Worm (Caenorhabditis elegans) whole organism, mixed stage, embryonic: ENCODE data around the gene W01H2.2.

Source experiments
- M03D4.4 ChIP-seq: sonication (generic microtip); optimal IDR thresholded peaks from 2 replicates; lab custom pipeline; 2017; ENCODE audit warnings: mild to moderate bottlenecking, missing genetic modification characterization, missing compliant biosample characterization
- blmp-1 ChIP-seq: fragments of 150-350 bp; optimal IDR thresholded peaks from 2 replicates; lab custom pipeline; 2014; ENCODE audit warnings: missing biosample characterization, missing genetic modification characterization
- drap-1 ChIP-seq: fragments of 200-800 bp; sonication (Bioruptor generic); optimal IDR thresholded peaks from 3 replicates; lab custom pipeline; 2018; ENCODE audit warnings: mild to moderate bottlenecking, missing genetic modification characterization, missing compliant biosample characterization
- elt-1 ChIP-seq: sonication (generic microtip); optimal IDR thresholded peaks from 2 replicates; lab custom pipeline; 2017; ENCODE audit warnings: missing genetic modification characterization, mild to moderate bottlenecking, missing compliant biosample characterization, antibody characterized with exemption, moderate library complexity, borderline replicate concordance; ENCODE audit not compliant: insufficient read depth
- hlh-1 ChIP-seq: fragments of 150-350 bp; optimal IDR thresholded peaks from 2 replicates; lab custom pipeline; 2014; ENCODE audit warnings: missing biosample characterization, missing genetic modification reagents, missing genetic modification characterization
- nhr-12 ChIP-seq: fragments of 150-350 bp; optimal IDR thresholded peaks from 2 replicates; lab custom pipeline; 2014; ENCODE audit warnings: missing biosample characterization, missing genetic modification characterization
- nhr-76 ChIP-seq: sonication (generic microtip); optimal IDR thresholded peaks from 2 replicates; lab custom pipeline; 2017; ENCODE audit warnings: missing biosample characterization, missing genetic modification characterization
- snpc-4 ChIP-seq: fragments of 150-350 bp; optimal IDR thresholded peaks from 2 replicates; lab custom pipeline; 2014; ENCODE audit warnings: missing biosample characterization, missing genetic modification characterization
- unc-39 ChIP-seq: fragments of 150-350 bp; optimal IDR thresholded peaks from 2 replicates; lab custom pipeline; 2014; ENCODE audit warnings: missing biosample characterization, missing genetic modification characterization

- TF ChIP-seq M03D4.4 (tag; lab: Kevin White, UChicago) = no peak
- TF ChIP-seq elt-1 = no peak
- no peak for TF ChIP-seq nhr-12 (tag; lab: Kevin White, UChicago)
- TF ChIP-seq blmp-1 (tag; lab: Kevin White, UChicago) = no peak
- no peak for TF ChIP-seq drap-1
- no peak for TF ChIP-seq hlh-1 (tag; lab: Kevin White, UChicago)
- TF ChIP-seq snpc-4 (tag; lab: Kevin White, UChicago) = no peak
- no peak for TF ChIP-seq nhr-76 (tag; lab: Kevin White, UChicago)
- no peak for TF ChIP-seq unc-39
Observed at ce11 chrX:4219487-4219886, 1.2 kb upstream of the W01H2.2 start.
